Fruit fly (Drosophila melanogaster) whole organism, embryonic: Measurements from ENCODE around the gene CG2685.
A peak's percentile ranks its signal among the peaks of the same experiment; 100 is the strongest.

Experiments
- Asciz ChIP-seq: fragments of 200-800 bp; sonication (Bioruptor generic); optimal IDR thresholded peaks from 2 replicates; lab custom pipeline; 2017; ENCODE audit warnings: missing biosample characterization, mild to moderate bottlenecking, missing genetic modification characterization, missing genetic modification reagents
- B-H2 ChIP-seq: fragments of 200-800 bp; sonication (Bioruptor generic); optimal IDR thresholded peaks from 2 replicates; lab custom pipeline; 2018; ENCODE audit warnings: missing biosample characterization, mild to moderate bottlenecking, missing genetic modification characterization
- BEAF-32 ChIP-seq: fragments of 200-800 bp; sonication (Bioruptor generic); optimal IDR thresholded peaks from 3 replicates; lab custom pipeline; 2017; ENCODE audit warnings: missing biosample characterization, missing genetic modification characterization, mild to moderate bottlenecking, moderate library complexity, missing genetic modification reagents
- CG10543 ChIP-seq: fragments of 200-800 bp; sonication (Bioruptor generic); optimal IDR thresholded peaks from 3 replicates; lab custom pipeline; 2017; ENCODE audit warnings: missing biosample characterization, mild to moderate bottlenecking, missing genetic modification characterization, moderate library complexity
- CG11504 ChIP-seq: fragments of 200-800 bp; sonication (Bioruptor generic); optimal IDR thresholded peaks from 3 replicates; lab custom pipeline; 2019; ENCODE audit warnings: missing biosample characterization, mild to moderate bottlenecking, missing genetic modification characterization, moderate library complexity
- CG12299 ChIP-seq: fragments of 200-800 bp; sonication (Bioruptor generic); optimal IDR thresholded peaks from 2 replicates; lab custom pipeline; 2018; ENCODE audit warnings: missing biosample characterization, mild to moderate bottlenecking, missing genetic modification characterization
- CG13775 ChIP-seq: fragments of 200-800 bp; sonication (Bioruptor generic); optimal IDR thresholded peaks from 3 replicates; lab custom pipeline; 2017; ENCODE audit warnings: missing biosample characterization, mild to moderate bottlenecking, missing genetic modification characterization
- CG14710 ChIP-seq: fragments of 200-800 bp; sonication (Bioruptor generic); optimal IDR thresholded peaks from 3 replicates; lab custom pipeline; 2019; ENCODE audit warnings: missing biosample characterization, mild to moderate bottlenecking, missing genetic modification characterization, moderate library complexity
- CG14860 ChIP-seq: fragments of 200-800 bp; sonication (Bioruptor generic); IDR thresholded peaks from 3 replicates; pipeline ENCODE4 v1.3.6; 2022; ENCODE audit warnings: missing biosample characterization, missing genetic modification characterization; ENCODE audit not compliant: partially characterized antibody
- CG17829 ChIP-seq: fragments of 200-800 bp; optimal IDR thresholded peaks from 2 replicates; lab custom pipeline; 2019; ENCODE audit warnings: missing biosample characterization, mild to moderate bottlenecking, missing genetic modification characterization, moderate library complexity
- CG2129 ChIP-seq: fragments of 200-800 bp; sonication (Bioruptor generic); IDR thresholded peaks from 2 replicates; pipeline ENCODE4 v1.3.6; 2022; ENCODE audit warnings: missing biosample characterization, missing genetic modification characterization; ENCODE audit not compliant: partially characterized antibody
- CG2712 ChIP-seq: fragments of 200-800 bp; optimal IDR thresholded peaks from 3 replicates; lab custom pipeline; 2019; ENCODE audit warnings: missing biosample characterization, mild to moderate bottlenecking, missing genetic modification characterization, moderate library complexity
- CG30020 ChIP-seq: fragments of 200-800 bp; optimal IDR thresholded peaks from 2 replicates; lab custom pipeline; 2019; ENCODE audit warnings: missing biosample characterization, mild to moderate bottlenecking, missing genetic modification characterization, moderate library complexity
- CG3407 ChIP-seq: fragments of 200-800 bp; sonication (Bioruptor generic); optimal IDR thresholded peaks from 2 replicates; lab custom pipeline; 2018; ENCODE audit warnings: missing biosample characterization, mild to moderate bottlenecking, missing genetic modification characterization
- CG43689 ChIP-seq: fragments of 200-800 bp; sonication (Bioruptor generic); IDR thresholded peaks from 2 replicates; pipeline ENCODE4 v1.3.6; 2022; ENCODE audit warnings: missing biosample characterization, missing genetic modification characterization
- CG9437 ChIP-seq: fragments of 200-800 bp; sonication (Bioruptor generic); optimal IDR thresholded peaks from 2 replicates; lab custom pipeline; 2018; ENCODE audit warnings: missing biosample characterization, mild to moderate bottlenecking, missing genetic modification characterization
- CG9609 ChIP-seq: fragments of 200-800 bp; sonication (Bioruptor generic); optimal IDR thresholded peaks from 3 replicates; lab custom pipeline; 2016; ENCODE audit warnings: missing biosample characterization, missing genetic modification characterization
- Camta ChIP-seq: fragments of 200-800 bp; sonication (Bioruptor generic); optimal IDR thresholded peaks from 2 replicates; lab custom pipeline; 2016; ENCODE audit warnings: missing biosample characterization, missing genetic modification characterization
- D19B ChIP-seq: fragments of 200-800 bp; sonication (Bioruptor generic); optimal IDR thresholded peaks from 2 replicates; lab custom pipeline; 2017; ENCODE audit warnings: missing biosample characterization, mild to moderate bottlenecking, missing genetic modification characterization
- Dll ChIP-seq: fragments of 200-800 bp; sonication (Bioruptor generic); IDR thresholded peaks from 4 replicates; pipeline ENCODE4 v1.3.6; 2022; ENCODE audit warnings: missing biosample characterization, missing genetic modification characterization; ENCODE audit not compliant: partially characterized antibody
- Doc3 ChIP-seq: fragments of 200-800 bp; sonication (Bioruptor generic); IDR thresholded peaks from 3 replicates; pipeline ENCODE4 v1.3.6; 2022; ENCODE audit warnings: missing biosample characterization, missing genetic modification characterization; ENCODE audit not compliant: partially characterized antibody
- Dref ChIP-seq: fragments of 200-800 bp; sonication (Bioruptor generic); IDR thresholded peaks from 2 replicates; pipeline ENCODE4 v1.3.6; 2022; ENCODE audit warnings: missing biosample characterization, missing genetic modification characterization
- E2f1 ChIP-seq: fragments of 200-800 bp; sonication (Bioruptor generic); IDR thresholded peaks from 2 replicates; pipeline ENCODE4 v1.3.6; 2022; ENCODE audit warnings: missing biosample characterization, missing genetic modification characterization
- ERR ChIP-seq: fragments of 200-800 bp; sonication (Bioruptor generic); optimal IDR thresholded peaks from 2 replicates; lab custom pipeline; 2016; ENCODE audit warnings: missing biosample characterization, missing genetic modification characterization
- Hr39 ChIP-seq: fragments of >200 bp; optimal IDR thresholded peaks from 2 replicates; lab custom pipeline; 2017
- MESR4 ChIP-seq: fragments of 200-800 bp; sonication (Bioruptor generic); optimal IDR thresholded peaks from 2 replicates; lab custom pipeline; 2018; ENCODE audit warnings: missing biosample characterization, mild to moderate bottlenecking, missing genetic modification characterization, moderate library complexity
- Sry-β ChIP-seq: fragments of 200-800 bp; sonication (Bioruptor generic); optimal IDR thresholded peaks from 2 replicates; lab custom pipeline; 2018; ENCODE audit warnings: missing biosample characterization, mild to moderate bottlenecking, missing genetic modification characterization, moderate library complexity
- al ChIP-seq: fragments of 200-800 bp; sonication (Bioruptor generic); IDR thresholded peaks from 2 replicates; pipeline ENCODE4 v1.3.6; 2022; ENCODE audit warnings: missing biosample characterization, missing genetic modification characterization
- ato ChIP-seq: fragments of 200-800 bp; sonication (Bioruptor generic); IDR thresholded peaks from 2 replicates; pipeline ENCODE4 v1.3.6; 2022; ENCODE audit warnings: missing biosample characterization, missing genetic modification characterization; ENCODE audit not compliant: partially characterized antibody
- chif ChIP-seq, 2 experiments: fragments of 200-800 bp; sonication (Bioruptor generic); optimal IDR thresholded peaks; 3 replicates each; lab custom pipeline; 2016; ENCODE audit warnings: missing biosample characterization in 2 of 2, missing genetic modification characterization in 2 of 2
- croc ChIP-seq: fragments of 200-800 bp; sonication (Bioruptor generic); conservative IDR thresholded peaks from 3 replicates; pipeline ENCODE4 v1.3.6; 2022; ENCODE audit warnings: missing biosample characterization, missing genetic modification characterization
- crol ChIP-seq: fragments of 200-800 bp; sonication (Bioruptor generic); IDR thresholded peaks from 2 replicates; pipeline ENCODE4 v1.3.6; 2022; ENCODE audit warnings: missing biosample characterization, missing genetic modification characterization
- eve ChIP-seq, 2 experiments: fragments of >200 bp; optimal IDR thresholded peaks; 2 replicates each; lab custom pipeline; 2017; ENCODE audit warnings: missing biosample characterization in 2 of 2, missing genetic modification characterization in 2 of 2
- eyg ChIP-seq: fragments of 200-800 bp; sonication (Bioruptor generic); optimal IDR thresholded peaks from 3 replicates; lab custom pipeline; 2016; ENCODE audit warnings: missing biosample characterization, missing genetic modification characterization
- gsb-n ChIP-seq: fragments of 200-800 bp; sonication (Bioruptor generic); optimal IDR thresholded peaks from 3 replicates; lab custom pipeline; 2018; ENCODE audit warnings: missing biosample characterization, mild to moderate bottlenecking, missing genetic modification characterization
- hkb ChIP-seq, 2 experiments: fragments of 200-800 bp in 1 of 2; fragments of >200 bp in 1 of 2; sonication (Bioruptor generic) in 1 of 2; IDR thresholded peaks in 1 of 2; optimal IDR thresholded peaks in 1 of 2; 2 replicates each; pipeline versions ENCODE4 v1.3.6 to Lab custom; 2017 to 2022; ENCODE audit warnings: missing biosample characterization in 1 of 2, missing genetic modification characterization in 1 of 2
- inv ChIP-seq: fragments of 200-800 bp; sonication (Bioruptor generic); IDR thresholded peaks from 2 replicates; pipeline ENCODE4 v1.3.6; 2022; ENCODE audit warnings: missing biosample characterization, missing genetic modification characterization; ENCODE audit not compliant: partially characterized antibody
- pnt ChIP-seq: fragments of 200-800 bp; sonication (Bioruptor generic); optimal IDR thresholded peaks from 3 replicates; lab custom pipeline; 2016; ENCODE audit warnings: missing biosample characterization, missing genetic modification characterization
- pzg ChIP-seq: fragments of 200-800 bp; sonication (Bioruptor generic); optimal IDR thresholded peaks from 3 replicates; lab custom pipeline; 2018; ENCODE audit warnings: missing biosample characterization, mild to moderate bottlenecking, missing genetic modification characterization, moderate library complexity
- seq ChIP-seq: fragments of 200-800 bp; sonication (Bioruptor generic); IDR thresholded peaks from 2 replicates; pipeline ENCODE4 v1.3.6; 2022; ENCODE audit warnings: missing biosample characterization, missing genetic modification characterization
- sna ChIP-seq: fragments of 200-800 bp; sonication (Bioruptor generic); IDR thresholded peaks from 2 replicates; pipeline ENCODE4 v1.3.6; 2022; ENCODE audit warnings: missing biosample characterization, missing genetic modification characterization; ENCODE audit not compliant: partially characterized antibody
- trh ChIP-seq: fragments of 200-800 bp; sonication (Bioruptor generic); optimal IDR thresholded peaks from 2 replicates; lab custom pipeline; 2016; ENCODE audit warnings: missing biosample characterization, missing genetic modification characterization
- unc-4 ChIP-seq: fragments of 200-800 bp; sonication (Bioruptor generic); IDR thresholded peaks from 2 replicates; pipeline ENCODE4 v1.3.6; 2022; ENCODE audit warnings: missing biosample characterization, missing genetic modification characterization; ENCODE audit not compliant: partially characterized antibody
- vnd ChIP-seq: fragments of 200-800 bp; sonication (Bioruptor generic); IDR thresholded peaks from 3 replicates; pipeline ENCODE4 v1.3.6; 2022; ENCODE audit warnings: missing biosample characterization, missing genetic modification characterization; ENCODE audit not compliant: partially characterized antibody
- z ChIP-seq: fragments of 200-800 bp; sonication (Bioruptor generic); IDR thresholded peaks from 3 replicates; pipeline ENCODE4 v1.3.6; 2022; ENCODE audit warnings: missing biosample characterization, missing genetic modification characterization
- zen ChIP-seq: fragments of 200-800 bp; sonication (Bioruptor generic); optimal IDR thresholded peaks from 3 replicates; lab custom pipeline; 2018; ENCODE audit warnings: missing biosample characterization, mild to moderate bottlenecking, missing genetic modification characterization, moderate library complexity

The CG2685 gene

dm6 chrX:2703693-2704092 lies 10.1 kb downstream of the CG2685 start, which contains the start of gene Ugalt (continued):
- peak; percentile 100 for TF ChIP-seq croc (GFP tag; lab: Robert Waterston, UW)
- TF ChIP-seq Asciz (GFP tag; lab: Kevin White, UChicago): peak; percentile 100
- peak; percentile 100 for TF ChIP-seq CG43689 (GFP tag; lab: Robert Waterston, UW)
- TF ChIP-seq Sry-β (GFP tag; lab: Kevin White, UChicago): no peak
- TF ChIP-seq chif (GFP tag; optimal IDR thresholded peaks at IDR 0.05; lab: Kevin White, UChicago): peak; percentile 100
- TF ChIP-seq CG10543 (GFP tag; lab: Kevin White, UChicago): peak; percentile 100
- TF ChIP-seq D19B (GFP tag; lab: Kevin White, UChicago): peak; percentile 99
- peak; percentile 100 for TF ChIP-seq gsb-n

- TF ChIP-seq Hr39 (no peak), Dll (GFP tag; lab: Robert Waterston, UW) (peak; percentile 74; the same call in 3 of the 4 replicates), seq (GFP tag; lab: Robert Waterston, UW) (no peak), ato (GFP tag; lab: Robert Waterston, UW) (peak; percentile 73), al (no peak), CG9437 (GFP tag; lab: Kevin White, UChicago) (peak; percentile 63), BEAF-32 (GFP tag; lab: Kevin White, UChicago) (peak; percentile 78), CG17829 (tag; lab: Kevin White, UChicago) (no peak), inv (GFP tag; lab: Robert Waterston, UW) (peak; percentile 53), CG30020 (tag; lab: Kevin White, UChicago) (no peak), z (GFP tag; lab: Robert Waterston, UW) (no peak), pzg (peak; percentile 21), CG2712 (no peak), Dref (GFP tag; lab: Robert Waterston, UW) (peak; percentile 79), CG2129 (GFP tag; lab: Robert Waterston, UW) (peak; percentile 23; the same call in 1 of the 2 replicates), sna (GFP tag; lab: Robert Waterston, UW) (peak; percentile 54; the same call in 1 of the 2 replicates), eyg (GFP tag; lab: Kevin White, UChicago) (no peak), ERR (GFP tag; lab: Kevin White, UChicago) (no peak), CG13775 (GFP tag; lab: Kevin White, UChicago) (no peak), vnd (GFP tag; lab: Robert Waterston, UW) (peak; percentile 73), crol (GFP tag; lab: Robert Waterston, UW) (no peak), CG11504 (tag; lab: Kevin White, UChicago) (no peak), unc-4 (GFP tag; lab: Robert Waterston, UW) (peak; percentile 65), zen (tag; lab: Kevin White, UChicago) (no peak), CG9609 (GFP tag; lab: Kevin White, UChicago) (no peak), hkb (optimal IDR thresholded peaks at IDR 0.05; lab: Kevin White, UChicago) (no peak), hkb (GFP tag; IDR thresholded peaks at IDR 0.05; lab: Robert Waterston, UW) (no peak), pnt (GFP tag; lab: Kevin White, UChicago) (no peak), CG14860 (GFP tag; lab: Robert Waterston, UW) (peak; percentile 36; the same call in 2 of the 3 replicates), E2f1 (GFP tag; lab: Robert Waterston, UW) (no peak), eve (GFP tag; optimal IDR thresholded peaks at IDR 0.05; lab: Kevin White, UChicago) (no peak), CG3407 (GFP tag; lab: Kevin White, UChicago) (no peak), trh (GFP tag; lab: Kevin White, UChicago) (no peak), Doc3 (GFP tag; lab: Robert Waterston, UW) (peak; percentile 50; the same call in 2 of the 3 replicates), CG14710 (tag; lab: Kevin White, UChicago) (peak; percentile 32), Camta (GFP tag; lab: Kevin White, UChicago) (no peak), B-H2 (no peak), CG12299 (tag; lab: Kevin White, UChicago) (no peak), MESR4 (GFP tag; lab: Kevin White, UChicago) (no peak)
These were observed 15.5 kb downstream of the CG2685 start, which contains the start of the genes Spg7 and Lint-O for dm6 chrX:2698064-2698894. TSS of gene Spg7 (minus strand) at chrX:2698211. TSS of gene Lint-O (plus strand) at chrX:2698701.
